Worm (Caenorhabditis elegans) whole organism, L4 larva: ENCODE data around the gene sma-5.

Experiments
- F26F4.8 ChIP-seq: fragments of 200-800 bp; sonication (Bioruptor generic); conservative IDR thresholded peaks from 2 replicates; pipeline ENCODE4 v1.3.6; 2022; ENCODE audit warnings: missing genetic modification characterization, missing compliant biosample characterization
- F37D6.2 ChIP-seq: sonication (generic microtip); optimal IDR thresholded peaks from 2 replicates; lab custom pipeline; 2016; ENCODE audit warnings: mild to moderate bottlenecking, missing genetic modification characterization, missing compliant biosample characterization
- R02D3.7 ChIP-seq: fragments of 150-350 bp; sonication (generic microtip); optimal IDR thresholded peaks from 3 replicates; lab custom pipeline; 2014; ENCODE audit warnings: missing biosample characterization, missing genetic modification characterization
- Y75B8A.6 ChIP-seq: fragments of 200-800 bp; sonication (Bioruptor generic); IDR thresholded peaks from 2 replicates; pipeline ENCODE4 v1.3.6; 2022; ENCODE audit warnings: missing genetic modification reagents, missing genetic modification characterization, missing compliant biosample characterization
- ZK337.2 ChIP-seq: fragments of 200-800 bp; sonication (Bioruptor generic); IDR thresholded peaks from 2 replicates; pipeline ENCODE4 v1.3.6; 2022; ENCODE audit warnings: missing genetic modification reagents, missing genetic modification characterization, missing compliant biosample characterization
- ZK546.5 ChIP-seq, 2 experiments: sonication (generic microtip); optimal IDR thresholded peaks; 2 replicates each; lab custom pipeline; 2017; ENCODE audit warnings: missing biosample characterization in 2 of 2, missing genetic modification characterization in 2 of 2
- ceh-28 ChIP-seq: fragments of 150-350 bp; optimal IDR thresholded peaks from 2 replicates; lab custom pipeline; 2014; ENCODE audit warnings: missing biosample characterization, missing genetic modification reagents, missing genetic modification characterization
- ceh-62 ChIP-seq: sonication (generic microtip); optimal IDR thresholded peaks from 2 replicates; lab custom pipeline; 2017; ENCODE audit warnings: missing biosample characterization, missing genetic modification characterization
- ceh-82 ChIP-seq: sonication (generic microtip); optimal IDR thresholded peaks from 2 replicates; lab custom pipeline; 2017; ENCODE audit warnings: missing biosample characterization, missing genetic modification characterization
- ces-1 ChIP-seq: fragments of 150-350 bp; sonication (generic microtip); optimal IDR thresholded peaks from 4 replicates; lab custom pipeline; 2014; ENCODE audit warnings: missing biosample characterization, missing genetic modification reagents, missing genetic modification characterization
- daf-12 ChIP-seq: fragments of 150-350 bp; optimal IDR thresholded peaks from 2 replicates; lab custom pipeline; 2014; ENCODE audit warnings: missing biosample characterization, missing genetic modification reagents, missing genetic modification characterization
- daf-16 ChIP-seq, 3 experiments: sonication (generic microtip); optimal IDR thresholded peaks; 2 replicates each; lab custom pipeline; 2016 to 2017; ENCODE audit warnings: missing genetic modification characterization in 3 of 3, missing genetic modification reagents in 3 of 3, mild to moderate bottlenecking in 2 of 3, missing compliant biosample characterization in 2 of 3, missing biosample characterization in 1 of 3, moderate library complexity in 1 of 3
- dmd-8 ChIP-seq: fragments of 200-800 bp; sonication (Bioruptor generic); IDR thresholded peaks from 2 replicates; pipeline ENCODE4 v1.3.6; 2022; ENCODE audit warnings: missing genetic modification characterization, missing compliant biosample characterization
- dmd-9 ChIP-seq: fragments of 200-800 bp; sonication (Bioruptor generic); IDR thresholded peaks from 2 replicates; pipeline ENCODE4 v1.3.6; 2022; ENCODE audit warnings: missing genetic modification reagents, missing genetic modification characterization, missing compliant biosample characterization
- egl-43 ChIP-seq: fragments of 200-800 bp; sonication (Bioruptor generic); IDR thresholded peaks from 2 replicates; pipeline ENCODE4 v1.3.6; 2022; ENCODE audit warnings: missing genetic modification reagents, missing genetic modification characterization, missing compliant biosample characterization
- fos-1 ChIP-seq: fragments of 150-350 bp; optimal IDR thresholded peaks from 2 replicates; lab custom pipeline; 2014; ENCODE audit warnings: missing biosample characterization, missing genetic modification characterization
- hif-1 ChIP-seq, 2 experiments: sonication (generic microtip); optimal IDR thresholded peaks; 2 replicates each; lab custom pipeline; 2016 to 2017; ENCODE audit warnings: missing compliant biosample characterization in 2 of 2, missing genetic modification characterization in 2 of 2, missing genetic modification reagents in 2 of 2, missing genotype in 2 of 2, mild to moderate bottlenecking in 1 of 2
- hlh-30 ChIP-seq: sonication (generic microtip); optimal IDR thresholded peaks from 2 replicates; lab custom pipeline; 2017; ENCODE audit warnings: antibody characterized with exemption, mild to moderate bottlenecking, missing genetic modification characterization, missing compliant biosample characterization; ENCODE audit not compliant: insufficient read depth
- hmg-1.1 ChIP-seq: fragments of 200-800 bp; sonication (Bioruptor generic); IDR thresholded peaks from 2 replicates; pipeline ENCODE4 v1.3.6; 2022; ENCODE audit warnings: missing genetic modification reagents, missing genetic modification characterization, missing compliant biosample characterization
- lim-7 ChIP-seq: fragments of 200-800 bp; sonication (Bioruptor generic); IDR thresholded peaks from 2 replicates; pipeline ENCODE4 v1.3.6; 2022; ENCODE audit warnings: missing genetic modification characterization, missing compliant biosample characterization
- lin-13 ChIP-seq: fragments of 150-350 bp; optimal IDR thresholded peaks from 2 replicates; lab custom pipeline; 2014; ENCODE audit warnings: missing biosample characterization, missing genetic modification reagents, missing genetic modification characterization
- lir-3 ChIP-seq: sonication (generic microtip); optimal IDR thresholded peaks from 2 replicates; lab custom pipeline; 2016; ENCODE audit warnings: mild to moderate bottlenecking, missing genetic modification characterization, missing compliant biosample characterization
- mep-1 ChIP-seq: fragments of 150-350 bp; sonication (generic microtip); optimal IDR thresholded peaks from 3 replicates; lab custom pipeline; 2014; ENCODE audit warnings: missing biosample characterization, missing genetic modification characterization
- mxl-2 ChIP-seq: fragments of 200-800 bp; sonication (Bioruptor generic); conservative IDR thresholded peaks from 2 replicates; pipeline ENCODE4 v1.3.6; 2022; ENCODE audit warnings: missing genetic modification reagents, missing genetic modification characterization, missing compliant biosample characterization
- mxl-3 ChIP-seq: fragments of 200-800 bp; sonication (Bioruptor generic); optimal IDR thresholded peaks from 2 replicates; lab custom pipeline; 2018; ENCODE audit warnings: mild to moderate bottlenecking, missing genetic modification characterization, missing compliant biosample characterization
- nhr-10 ChIP-seq: fragments of 150-350 bp; optimal IDR thresholded peaks from 2 replicates; lab custom pipeline; 2014; ENCODE audit warnings: missing biosample characterization, missing genetic modification characterization
- nhr-11 ChIP-seq: fragments of 150-350 bp; optimal IDR thresholded peaks from 2 replicates; lab custom pipeline; 2014; ENCODE audit warnings: missing biosample characterization, missing genetic modification characterization
- nhr-25 ChIP-seq: sonication (generic microtip); optimal IDR thresholded peaks from 2 replicates; lab custom pipeline; 2017; ENCODE audit warnings: missing genetic modification characterization, mild to moderate bottlenecking, missing compliant biosample characterization, antibody characterized with exemption, moderate library complexity, borderline replicate concordance; ENCODE audit not compliant: insufficient read depth
- nhr-41 ChIP-seq: fragments of 200-800 bp; sonication (Bioruptor generic); IDR thresholded peaks from 2 replicates; pipeline ENCODE4 v1.3.6; 2022; ENCODE audit warnings: missing genetic modification reagents, missing genetic modification characterization, missing compliant biosample characterization
- nhr-42 ChIP-seq: fragments of 200-800 bp; sonication (Bioruptor generic); IDR thresholded peaks from 2 replicates; pipeline ENCODE4 v1.3.6; 2022; ENCODE audit warnings: missing genetic modification characterization, missing compliant biosample characterization
- nhr-48 ChIP-seq: sonication (generic microtip); optimal IDR thresholded peaks from 2 replicates; lab custom pipeline; 2016; ENCODE audit warnings: mild to moderate bottlenecking, missing genetic modification characterization, missing compliant biosample characterization
- nhr-6 ChIP-seq: fragments of 150-350 bp; optimal IDR thresholded peaks from 2 replicates; lab custom pipeline; 2014; ENCODE audit warnings: missing biosample characterization, missing genetic modification characterization
- nhr-76 ChIP-seq: fragments of 150-350 bp; optimal IDR thresholded peaks from 2 replicates; lab custom pipeline; 2014; ENCODE audit warnings: missing biosample characterization, missing genetic modification characterization
- pha-4 ChIP-seq, 2 experiments: fragments of 150-350 bp in 1 of 2; fragments of 200-800 bp in 1 of 2; sonication (Bioruptor generic) in 1 of 2; IDR thresholded peaks in 1 of 2; optimal IDR thresholded peaks in 1 of 2; 2 replicates each; pipeline versions ENCODE4 v1.3.6 to Lab custom; 2014 to 2022; ENCODE audit warnings: missing genetic modification characterization in 2 of 2, missing genetic modification reagents in 2 of 2, missing biosample characterization in 1 of 2, missing compliant biosample characterization in 1 of 2
- pqm-1 ChIP-seq: sonication (generic microtip); optimal IDR thresholded peaks from 2 replicates; lab custom pipeline; 2017; ENCODE audit warnings: missing biosample characterization, missing genetic modification characterization
- rbr-2 ChIP-seq: sonication (generic microtip); optimal IDR thresholded peaks from 2 replicates; lab custom pipeline; 2016; ENCODE audit warnings: missing genotype, missing genetic modification characterization, missing compliant biosample characterization
- sdz-12 ChIP-seq: fragments of 200-800 bp; sonication (Bioruptor generic); optimal IDR thresholded peaks from 2 replicates; lab custom pipeline; 2018; ENCODE audit warnings: mild to moderate bottlenecking, missing genetic modification characterization, missing compliant biosample characterization
- set-16 ChIP-seq: fragments of 200-800 bp; sonication (Bioruptor generic); IDR thresholded peaks from 2 replicates; pipeline ENCODE4 v1.3.6; 2022; ENCODE audit warnings: missing genetic modification reagents, missing genetic modification characterization, missing compliant biosample characterization
- snpc-1.2 ChIP-seq: fragments of 200-800 bp; sonication (Bioruptor generic); IDR thresholded peaks from 2 replicates; pipeline ENCODE4 v1.3.6; 2022; ENCODE audit warnings: missing genetic modification reagents, missing genetic modification characterization, missing compliant biosample characterization
- snpc-4 ChIP-seq: fragments of 150-350 bp; optimal IDR thresholded peaks from 2 replicates; lab custom pipeline; 2014; ENCODE audit warnings: missing biosample characterization, missing genetic modification characterization
- spr-3 ChIP-seq: fragments of 200-800 bp; sonication (Bioruptor generic); optimal IDR thresholded peaks from 2 replicates; lab custom pipeline; 2018; ENCODE audit warnings: mild to moderate bottlenecking, missing genetic modification characterization, missing compliant biosample characterization
- unc-130 ChIP-seq: sonication (generic microtip); optimal IDR thresholded peaks from 2 replicates; lab custom pipeline; 2016; ENCODE audit warnings: missing genetic modification reagents, missing genetic modification characterization, missing compliant biosample characterization
- unc-39 ChIP-seq: sonication (generic microtip); optimal IDR thresholded peaks from 2 replicates; lab custom pipeline; 2017; ENCODE audit warnings: missing biosample characterization, missing genetic modification characterization
- unc-62 ChIP-seq, 3 experiments: fragments of 150-350 bp in 1 of 3; sonication (generic microtip); optimal IDR thresholded peaks in 2 of 3; peaks in 1 of 3; 1 replicate in 1 of 3; 2 replicates in 2 of 3; lab custom pipeline; 2014 to 2017; ENCODE audit warnings: missing biosample characterization in 3 of 3, missing genetic modification characterization in 3 of 3, missing genetic modification reagents in 3 of 3, missing genotype in 1 of 3
- zag-1 ChIP-seq: fragments of 150-350 bp; optimal IDR thresholded peaks from 2 replicates; lab custom pipeline; 2014; ENCODE audit warnings: missing biosample characterization, missing genetic modification characterization
- zfp-2 ChIP-seq: sonication (generic microtip); optimal IDR thresholded peaks from 2 replicates; lab custom pipeline; 2016; ENCODE audit warnings: mild to moderate bottlenecking, missing genetic modification characterization, missing compliant biosample characterization
- zip-2 ChIP-seq: fragments of 150-350 bp; optimal IDR thresholded peaks from 2 replicates; lab custom pipeline; 2014; ENCODE audit warnings: missing biosample characterization, missing genetic modification characterization
- ztf-7 ChIP-seq: fragments of 150-350 bp; optimal IDR thresholded peaks from 2 replicates; lab custom pipeline; 2014; ENCODE audit warnings: missing biosample characterization, missing genetic modification characterization

The sma-5 gene

DNA sequence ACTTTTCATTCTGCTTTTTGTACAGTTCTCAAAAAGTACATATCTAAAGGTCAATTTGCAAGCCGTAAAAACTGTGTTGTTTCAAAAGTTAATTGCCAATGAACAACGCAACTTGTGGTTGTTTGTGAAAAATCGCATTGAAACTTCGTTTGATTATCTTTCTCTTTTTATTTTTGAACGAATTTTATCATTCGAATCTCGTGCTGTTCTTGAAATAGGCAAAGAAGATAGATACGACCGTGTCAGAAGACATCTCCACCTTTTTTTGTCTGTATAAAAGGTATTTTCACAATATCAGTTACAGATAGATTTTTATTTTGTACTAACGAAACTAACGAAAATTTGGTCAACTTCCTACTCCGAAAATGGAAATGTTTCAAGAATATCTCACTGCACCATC is 10.9 kb downstream of the sma-5 start, which contains the start of gene C49F5.7:
Gene C49F5.7, plus strand, starts transcription at position 301 of the 400 bp plus-strand sequence.
- TF ChIP-seq hlh-30 (peak; percentile 14), daf-16 (GFP tag; optimal IDR thresholded peaks at IDR 0.05; lab: Kevin White, UChicago) (no peak), daf-16 (tag; optimal IDR thresholded peaks at IDR 0.05; lab: Kevin White, UChicago) (peak; percentile 8), F37D6.2 (tag; lab: Kevin White, UChicago) (no peak)
- TF ChIP-seq, all 104 proteins: peak for 2

DNA sequence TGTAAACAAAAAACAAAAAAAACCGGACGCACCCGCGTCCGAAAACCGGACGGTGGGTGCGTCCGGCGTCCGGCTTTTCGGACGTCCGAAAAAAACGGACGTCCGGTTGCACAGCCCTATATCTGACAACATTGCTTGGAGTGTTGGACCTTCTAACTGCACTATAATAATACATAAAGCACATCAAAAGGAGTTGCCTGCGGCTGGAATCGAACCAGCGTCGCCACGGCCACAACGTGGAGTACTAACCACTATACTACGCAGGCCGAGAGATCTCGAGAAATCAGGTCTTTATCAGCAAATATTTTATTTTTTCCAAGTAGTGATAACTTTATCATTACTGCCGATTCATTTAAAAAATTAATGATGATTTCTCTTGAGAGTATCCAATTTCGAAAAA is 12.0 kb downstream of the sma-5 start:
- TF ChIP-seq sdz-12 (GFP tag; lab: Kevin White, UChicago) (no peak), pqm-1 (no peak), unc-130 (GFP tag; lab: Kevin White, UChicago) (no peak), ceh-62 (tag; lab: Kevin White, UChicago) (no peak), unc-62 (GFP tag; optimal IDR thresholded peaks at IDR 0.05 in 1 of 2; lab: Kevin White, UChicago) (no peak), unc-62 (tag; optimal IDR thresholded peaks at IDR 0.05; lab: Kevin White, UChicago) (no peak), fos-1 (no peak), rbr-2 (no peak), zfp-2 (tag; lab: Kevin White, UChicago) (no peak), F26F4.8 (no peak), pha-4 (GFP tag; IDR thresholded peaks at IDR 0.05; lab: Robert Waterston, UW) (peak; percentile 60), pha-4 (tag; optimal IDR thresholded peaks at IDR 0.05; lab: Kevin White, UChicago) (no peak), hif-1 (tag; optimal IDR thresholded peaks at IDR 0.05; lab: Kevin White, UChicago) (no peak), nhr-11 (tag; lab: Kevin White, UChicago) (no peak), mxl-3 (GFP tag; lab: Kevin White, UChicago) (no peak), Y75B8A.6 (GFP tag; lab: Robert Waterston, UW) (0 out of 2 replicates have a peak, but pooled peaks have one; percentile 29), R02D3.7 (tag; lab: Kevin White, UChicago) (no peak), zip-2 (tag; lab: Kevin White, UChicago) (no peak), nhr-42 (no peak), lim-7 (GFP tag; lab: Robert Waterston, UW) (peak; percentile 68), ZK546.5 (tag; optimal IDR thresholded peaks at IDR 0.05; lab: Kevin White, UChicago) (no peak), nhr-76 (no peak), lin-13 (GFP tag; lab: Kevin White, UChicago) (peak; percentile 10), snpc-1.2 (GFP tag; lab: Robert Waterston, UW) (peak; percentile 79), set-16 (GFP tag; lab: Robert Waterston, UW) (no peak; the same call in 1 of the 2 replicates), nhr-48 (no peak), lir-3 (tag; lab: Kevin White, UChicago) (no peak), ztf-7 (tag; lab: Kevin White, UChicago) (no peak), nhr-6 (no peak), daf-12 (tag; lab: Kevin White, UChicago) (no peak), snpc-4 (tag; lab: Kevin White, UChicago) (no peak), nhr-25 (tag; lab: Kevin White, UChicago) (no peak), ceh-82 (tag; lab: Kevin White, UChicago) (no peak), ceh-28 (tag; lab: Kevin White, UChicago) (no peak), mep-1 (tag; lab: Kevin White, UChicago) (no peak), spr-3 (GFP tag; lab: Kevin White, UChicago) (no peak), dmd-9 (GFP tag; lab: Robert Waterston, UW) (peak; percentile 57; the same call in 1 of the 2 replicates), hmg-1.1 (no peak; the same call in 1 of the 2 replicates), unc-39 (tag; lab: Kevin White, UChicago) (no peak), mxl-2 (GFP tag; lab: Robert Waterston, UW) (no peak), ces-1 (GFP tag; lab: Kevin White, UChicago) (no peak), dmd-8 (GFP tag; lab: Robert Waterston, UW) (peak; percentile 68; the same call in 1 of the 2 replicates), nhr-10 (tag; lab: Kevin White, UChicago) (no peak), ZK337.2 (GFP tag; lab: Robert Waterston, UW) (peak; percentile 28; the same call in 1 of the 2 replicates), F37D6.2 (tag; lab: Kevin White, UChicago) (no peak), zag-1 (tag; lab: Kevin White, UChicago) (no peak), nhr-41 (GFP tag; lab: Robert Waterston, UW) (peak; percentile 49; the same call in 1 of the 2 replicates), egl-43 (GFP tag; lab: Robert Waterston, UW) (0 out of 2 replicates have a peak, but pooled peaks have one; percentile 63)
